Fruit fly (Drosophila melanogaster) whole organism, pupa: ENCODE measurements around the gene simj.

Experiments used
- CG13204 ChIP-seq: fragments of 200-800 bp; sonication (Bioruptor generic); optimal IDR thresholded peaks from 2 replicates; lab custom pipeline; 2018; ENCODE audit warnings: missing biosample characterization, mild to moderate bottlenecking, missing genetic modification characterization, moderate library complexity
- CG14655 ChIP-seq: fragments of 200-800 bp; sonication (Bioruptor generic); optimal IDR thresholded peaks from 3 replicates; lab custom pipeline; 2017; ENCODE audit warnings: mild to moderate bottlenecking, missing biosample characterization, missing genetic modification reagents, missing genetic modification characterization
- Snoo ChIP-seq: fragments of 200-800 bp; sonication (Bioruptor generic); optimal IDR thresholded peaks from 3 replicates; lab custom pipeline; 2017; ENCODE audit warnings: missing biosample characterization, mild to moderate bottlenecking, missing genetic modification characterization, inconsistent platforms
- rn ChIP-seq: fragments of 200-800 bp; sonication (Bioruptor generic); IDR thresholded peaks from 2 replicates; pipeline ENCODE4 v1.3.6; 2022; ENCODE audit warnings: missing biosample characterization, missing genetic modification characterization

- TF ChIP-seq CG13204 (GFP tag; lab: Kevin White, UChicago) (no peak), CG14655 (GFP tag; lab: Kevin White, UChicago) (peak; percentile 39), rn (GFP tag; lab: Robert Waterston, UW) (no peak), Snoo (tag; lab: Kevin White, UChicago) (no peak)
Observed at dm6 chr3L:10719771-10720170, 55.2 kb downstream of the simj start.
